Fruit fly (Drosophila melanogaster): ENCODE data around the gene uif.

uif gene

dm6 chr2L:7028440-7028839, 18.3 kb upstream of the uif start:
- TF ChIP-seq Pif1B (GFP tag; optimal IDR thresholded peaks at IDR 0.05): no peak
- TF ChIP-seq CG12605 (GFP tag; IDR thresholded peaks at IDR 0.05): no peak
- no peak for TF ChIP-seq CG14655 (GFP tag; optimal IDR thresholded peaks at IDR 0.05)
- TF ChIP-seq Pif1A (GFP tag; optimal IDR thresholded peaks at IDR 0.05): no peak
- TF ChIP-seq CG8301 (tag; optimal IDR thresholded peaks at IDR 0.05): no peak
- no peak for TF ChIP-seq CG8159 (tag; optimal IDR thresholded peaks at IDR 0.05)
- no peak for TF ChIP-seq Snoo (tag; optimal IDR thresholded peaks at IDR 0.05)
- TF ChIP-seq rn (GFP tag; IDR thresholded peaks at IDR 0.05): no peak
- no peak for TF ChIP-seq CG32121 (GFP tag; IDR thresholded peaks at IDR 0.05)
- no peak for TF ChIP-seq CG10348 (GFP tag; IDR thresholded peaks at IDR 0.05)
- no peak for TF ChIP-seq CG17806 (tag; optimal IDR thresholded peaks at IDR 0.05)
- TF ChIP-seq CG15710 (tag; optimal IDR thresholded peaks at IDR 0.05): no peak
- TF ChIP-seq CG13204 (GFP tag; optimal IDR thresholded peaks at IDR 0.05): no peak

DNA sequence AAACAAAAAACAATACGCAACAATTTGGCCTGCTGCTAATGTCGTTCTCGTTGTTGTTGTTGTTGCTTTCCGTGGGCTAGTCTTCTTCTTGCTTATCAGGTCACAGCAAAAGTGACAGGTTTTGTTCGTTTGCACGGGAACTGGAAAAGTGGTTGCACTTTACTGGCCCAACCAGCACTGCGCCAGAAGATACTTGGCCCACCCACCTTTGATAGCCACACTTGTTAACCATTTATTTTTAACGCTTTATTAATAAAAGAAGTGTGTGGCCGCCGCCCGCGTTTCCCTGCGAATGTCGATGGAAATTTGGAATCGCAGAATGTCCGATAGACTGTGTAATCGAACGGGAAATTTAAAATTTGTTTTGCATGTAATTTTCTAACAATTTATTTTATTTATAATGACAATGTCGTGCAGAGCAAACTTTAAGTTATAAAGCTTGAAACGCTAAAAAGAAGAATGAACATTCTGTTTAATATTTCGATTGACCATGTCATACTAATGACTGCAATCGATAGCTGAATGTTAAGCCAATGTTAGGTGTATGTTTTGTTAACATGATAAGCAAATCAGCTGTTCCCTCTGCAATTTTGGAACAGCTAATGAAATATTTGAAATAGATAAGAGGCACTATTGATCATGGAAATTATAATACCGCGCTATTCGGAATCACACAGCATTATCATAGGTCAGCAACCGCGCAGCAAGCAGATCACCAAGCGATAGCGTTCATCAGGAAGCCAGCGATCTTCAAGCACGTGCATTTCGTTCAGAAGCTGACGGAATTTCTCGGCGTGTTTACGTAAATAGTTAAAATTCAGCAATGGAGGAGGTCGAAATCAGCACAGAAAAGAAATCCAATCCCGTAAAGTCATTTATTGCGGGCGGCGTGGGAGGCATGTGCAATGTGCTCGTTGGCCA, 17.1 kb upstream of the uif start, which contains the start of the genes CG31908 and MME1:
Gene CG31908, minus strand, starts transcription at position 402 of the 921 bp plus-strand sequence.
Gene MME1, plus strand, starts transcription at position 539 of the 921 bp plus-strand sequence.
- TF ChIP-seq CG9948 (tag; optimal IDR thresholded peaks at IDR 0.05) (peak; percentile 2), Pif1A (GFP tag; optimal IDR thresholded peaks at IDR 0.05) (peak; percentile 35), CG4496 (GFP tag; IDR thresholded peaks at IDR 0.05) (peak; percentile 42; the same call in 1 of the 3 replicates), EcR (GFP tag; optimal IDR thresholded peaks at IDR 0.05) (peak; percentile 2), CG12605 (GFP tag; IDR thresholded peaks at IDR 0.05) (no peak)

- TF ChIP-seq CG8301 (tag; optimal IDR thresholded peaks at IDR 0.05) (no peak), CG15710 (tag; optimal IDR thresholded peaks at IDR 0.05) (no peak), D1 (tag; optimal IDR thresholded peaks at IDR 0.05) (no peak), CG8159 (tag; optimal IDR thresholded peaks at IDR 0.05) (no peak), CG13204 (GFP tag; optimal IDR thresholded peaks at IDR 0.05) (no peak), Pif1B (GFP tag; optimal IDR thresholded peaks at IDR 0.05) (no peak), Snoo (tag; optimal IDR thresholded peaks at IDR 0.05) (no peak), CG10348 (GFP tag; IDR thresholded peaks at IDR 0.05) (no peak), CG4496 (GFP tag; IDR thresholded peaks at IDR 0.05) (no peak)
Measured at dm6 chr2L:7026308-7026707, 16.1 kb upstream of the uif start.

- TF ChIP-seq Pif1B (GFP tag; optimal IDR thresholded peaks at IDR 0.05) (no peak), Pif1A (GFP tag; optimal IDR thresholded peaks at IDR 0.05) (no peak), CG13204 (GFP tag; optimal IDR thresholded peaks at IDR 0.05) (no peak), CG10348 (GFP tag; IDR thresholded peaks at IDR 0.05) (no peak), CG12605 (GFP tag; IDR thresholded peaks at IDR 0.05) (no peak), CG14655 (GFP tag; optimal IDR thresholded peaks at IDR 0.05) (no peak), CG15710 (tag; optimal IDR thresholded peaks at IDR 0.05) (no peak), CG4496 (GFP tag; IDR thresholded peaks at IDR 0.05) (no peak), gl (tag; optimal IDR thresholded peaks at IDR 0.05) (no peak)
Measured at dm6 chr2L:7025247-7025646, 15.1 kb upstream of the uif start.

DNA sequence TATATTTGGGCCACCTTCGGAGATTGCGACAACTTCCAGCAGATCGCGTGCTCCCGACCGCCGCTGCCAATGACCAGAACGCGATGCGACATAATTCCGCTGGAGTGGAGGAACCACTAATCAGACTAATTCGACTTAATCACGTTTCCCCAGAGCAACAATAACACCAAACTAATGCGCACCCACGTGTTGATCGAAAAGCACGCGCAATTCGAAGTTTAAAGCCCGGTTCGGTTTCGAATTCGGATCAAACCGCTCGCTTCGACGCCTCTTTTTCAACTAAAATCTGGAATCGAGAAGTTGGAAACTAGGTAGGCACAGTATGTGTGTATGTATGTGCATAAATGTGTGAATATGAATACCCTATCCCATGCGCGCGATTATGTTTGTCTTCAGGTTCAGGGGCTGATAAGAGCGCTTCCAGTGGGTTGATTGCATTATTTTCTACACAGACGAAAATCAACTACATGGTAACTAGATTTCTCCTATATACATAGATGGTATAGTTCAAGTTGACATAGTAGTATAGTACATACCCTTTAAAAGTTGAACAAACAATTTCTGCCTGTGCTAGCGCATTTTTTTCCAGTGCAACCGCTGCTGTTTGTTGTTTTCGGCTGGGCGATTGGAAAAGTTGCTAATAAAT, 13.6 kb upstream of the uif start, which contains the start of gene Gart:
Gene Gart, minus strand, starts transcription at position 285 of the 646 bp plus-strand sequence.
- TF ChIP-seq CG34367 (tag; optimal IDR thresholded peaks at IDR 0.05) (peak; percentile 52), CG12605 (GFP tag; IDR thresholded peaks at IDR 0.05) (peak; percentile 56), gl (tag; optimal IDR thresholded peaks at IDR 0.05) (no peak), Ets98B (GFP tag; IDR thresholded peaks at IDR 0.05) (peak; percentile 40), EcR (GFP tag; optimal IDR thresholded peaks at IDR 0.05) (peak; percentile 60), CG15710 (tag; optimal IDR thresholded peaks at IDR 0.05) (peak; percentile 44), CG17806 (tag; optimal IDR thresholded peaks at IDR 0.05) (peak; percentile 3), CG32121 (GFP tag; IDR thresholded peaks at IDR 0.05) (peak; percentile 19; the same call in 1 of the 2 replicates), Snoo (tag; optimal IDR thresholded peaks at IDR 0.05) (peak; percentile 81), CG4496 (GFP tag; IDR thresholded peaks at IDR 0.05) (peak; percentile 61; the same call in 1 of the 3 replicates), D1 (tag; optimal IDR thresholded peaks at IDR 0.05) (no peak), Pif1B (GFP tag; optimal IDR thresholded peaks at IDR 0.05) (peak; percentile 72), Pif1A (GFP tag; optimal IDR thresholded peaks at IDR 0.05) (peak; percentile 73), CG9948 (tag; optimal IDR thresholded peaks at IDR 0.05) (peak; percentile 30), rn (GFP tag; IDR thresholded peaks at IDR 0.05) (no peak), CG8301 (tag; optimal IDR thresholded peaks at IDR 0.05) (no peak)

DNA sequence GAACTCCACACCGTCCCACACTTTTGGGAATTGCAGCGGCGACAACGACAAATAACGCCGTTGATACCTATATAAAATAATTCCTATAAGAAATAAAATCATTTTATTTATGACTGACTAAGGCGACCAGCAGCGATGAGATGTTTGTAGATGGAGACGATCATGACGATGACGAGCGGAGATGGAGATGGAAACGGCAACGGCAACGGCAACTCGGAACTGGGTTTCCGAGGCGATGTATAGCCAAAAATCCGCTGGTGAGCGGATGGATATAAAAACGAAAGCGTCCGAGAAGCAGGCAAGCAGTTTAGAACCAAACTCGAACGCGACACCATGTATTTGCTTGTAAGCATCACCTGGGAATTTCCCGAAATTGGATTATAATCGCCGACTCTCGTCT, 11.2 kb upstream of the uif start, which contains the start of gene Pcp:
Gene Pcp, plus strand, starts transcription at position 301 of the 400 bp plus-strand sequence.
- TF ChIP-seq EcR (GFP tag; optimal IDR thresholded peaks at IDR 0.05) (no peak), CG12605 (GFP tag; IDR thresholded peaks at IDR 0.05) (no peak), Snoo (tag; optimal IDR thresholded peaks at IDR 0.05) (no peak)

Measured in whole organism, pupa.